Fruit fly (Drosophila melanogaster): ENCODE results near the gene CG3526.

CG3526 gene

DNA sequence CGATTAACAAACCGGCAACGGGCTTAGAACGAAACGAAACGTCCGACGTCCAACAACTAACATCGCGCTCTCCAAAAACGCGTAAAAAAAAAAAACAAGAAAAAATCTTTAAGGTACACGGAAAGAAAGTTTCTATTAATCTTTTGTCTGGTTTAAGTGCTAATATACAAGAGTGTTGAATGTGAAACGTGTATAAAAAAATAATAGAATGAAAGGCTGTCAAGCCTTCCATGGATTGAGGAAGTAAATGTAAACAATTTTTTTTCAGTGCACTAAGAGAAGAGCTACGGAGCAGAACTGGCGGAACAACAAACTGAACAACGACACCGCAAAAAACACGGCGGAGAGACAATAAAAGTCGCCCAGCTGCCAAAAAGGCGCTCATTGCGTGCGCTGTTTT lies 29.2 kb downstream of the CG3526 start, which contains the start of gene CG3588 (continued):
- TF ChIP-seq ATbp (GFP tag; optimal IDR thresholded peaks at IDR 0.05) (peak; percentile 33), CG16779 (GFP tag; IDR thresholded peaks at IDR 0.05) (peak; percentile 78), Pdp1 (GFP tag; optimal IDR thresholded peaks at IDR 0.05) (peak in 1 of 2 experiments; percentile 65), ab (GFP tag; optimal IDR thresholded peaks at IDR 0.05) (no peak), esg (GFP tag; conservative IDR thresholded peaks at IDR 0.05) (peak; percentile 73), MTF-1 (GFP tag; optimal IDR thresholded peaks at IDR 0.05; ENCODE audit: borderline replicate concordance) (peak; percentile 21), CG2889 (GFP tag; IDR thresholded peaks at IDR 0.05) (peak; percentile 50; the same call in 1 of the 3 replicates), jing (GFP tag; optimal IDR thresholded peaks at IDR 0.05) (peak; percentile 1), Atf3 (GFP tag; optimal IDR thresholded peaks at IDR 0.05) (peak; percentile 63), ash1 (GFP tag; optimal IDR thresholded peaks at IDR 0.05) (no peak), CG7963 (GFP tag; IDR thresholded peaks at IDR 0.05; ENCODE audit: partially characterized antibody) (no peak), gsb (GFP tag; IDR thresholded peaks at IDR 0.05) (peak; percentile 84), grau (tag; optimal IDR thresholded peaks at IDR 0.05) (peak; percentile 71), gt (GFP tag; IDR thresholded peaks at IDR 0.05) (no peak), Xbp1 (GFP tag; optimal IDR thresholded peaks at IDR 0.05) (peak; percentile 75), E2f1 (GFP tag; IDR thresholded peaks at IDR 0.05) (peak; percentile 77), dati (GFP tag; IDR thresholded peaks at IDR 0.05) (0 out of 2 replicates have a peak, but pooled peaks have one; percentile 37), Hey (tag; optimal IDR thresholded peaks at IDR 0.05) (no peak), gro (GFP tag; optimal IDR thresholded peaks at IDR 0.05) (peak; percentile 93), eyg (GFP tag; optimal IDR thresholded peaks at IDR 0.05) (peak; percentile 55), aop (GFP tag; IDR thresholded peaks at IDR 0.05) (no peak), CG4328 (GFP tag; optimal IDR thresholded peaks at IDR 0.05) (no peak), kni (GFP tag; optimal IDR thresholded peaks at IDR 0.05) (no peak), Sox100B (GFP tag; optimal IDR thresholded peaks at IDR 0.05) (peak; percentile 44), yki (optimal IDR thresholded peaks at IDR 0.05) (no peak), hbn (GFP tag; IDR thresholded peaks at IDR 0.05; ENCODE audit: partially characterized antibody) (no peak), CG17361 (GFP tag; IDR thresholded peaks at IDR 0.05) (peak; percentile 49; the same call in 2 of the 3 replicates), Hand (GFP tag; optimal IDR thresholded peaks at IDR 0.05) (peak; percentile 29), Nf-YC (tag; optimal IDR thresholded peaks at IDR 0.05) (no peak), trh (GFP tag; optimal IDR thresholded peaks at IDR 0.05) (no peak), BtbVII (GFP tag; optimal IDR thresholded peaks at IDR 0.05) (peak; percentile 60), kay (GFP tag; optimal IDR thresholded peaks at IDR 0.05) (no peak), ttk (GFP tag; IDR thresholded peaks at IDR 0.05) (peak; percentile 50), kah (GFP tag; optimal IDR thresholded peaks at IDR 0.05) (no peak), sd (tag; optimal IDR thresholded peaks at IDR 0.05) (peak; percentile 45), CG14050 (GFP tag; IDR thresholded peaks at IDR 0.05) (peak; percentile 59; the same call in 2 of the 3 replicates), CG17385 (GFP tag; optimal IDR thresholded peaks at IDR 0.05) (peak; percentile 68), CG10565 (GFP tag; optimal IDR thresholded peaks at IDR 0.05) (no peak), CG5245 (GFP tag; optimal IDR thresholded peaks at IDR 0.05) (peak; percentile 44), fd3F (GFP tag; optimal IDR thresholded peaks at IDR 0.05) (peak; percentile 66), salm (tag; optimal IDR thresholded peaks at IDR 0.05) (peak; percentile 6), prd (optimal IDR thresholded peaks at IDR 0.05) (no peak), prd (GFP tag; IDR thresholded peaks at IDR 0.05) (peak; percentile 75), CG32767 (GFP tag; IDR thresholded peaks at IDR 0.05) (peak; percentile 63), Drgx (GFP tag; IDR thresholded peaks at IDR 0.05) (no peak), psq (GFP tag; optimal IDR thresholded peaks at IDR 0.05) (no peak), nom (GFP tag; optimal IDR thresholded peaks at IDR 0.05) (no peak), corto (GFP tag; optimal IDR thresholded peaks at IDR 0.05) (no peak), pnt (GFP tag; optimal IDR thresholded peaks at IDR 0.05) (no peak), CG13894 (tag; optimal IDR thresholded peaks at IDR 0.05) (peak; percentile 79), ken (GFP tag; IDR thresholded peaks at IDR 0.05) (peak; percentile 68; the same call in 2 of the 3 replicates)
